Fruit fly (Drosophila melanogaster): ENCODE results near the gene Klp67A.

dm6 chr3L:9345157-9345556 is 21.7 kb downstream of the Klp67A start:
- TF ChIP-seq CG34406 (GFP tag; optimal IDR thresholded peaks at IDR 0.05) (no peak), CG16779 (tag; optimal IDR thresholded peaks at IDR 0.05) (no peak), CG9139 (GFP tag; optimal IDR thresholded peaks at IDR 0.05) (no peak), esn (GFP tag; optimal IDR thresholded peaks at IDR 0.05) (no peak), CG11294 (GFP tag; IDR thresholded peaks at IDR 0.05) (no peak), fd85E (GFP tag; optimal IDR thresholded peaks at IDR 0.05) (no peak), ss (GFP tag; optimal IDR thresholded peaks at IDR 0.05) (no peak)
